Fruit fly (Drosophila melanogaster) whole organism, wandering third instar larva: ENCODE results near the gene Cpr62Ba.
A peak's percentile ranks its signal among the peaks of the same experiment; 100 is the strongest.

Experiments used
- Abd-B ChIP-seq: fragments of >200 bp; optimal IDR thresholded peaks from 2 replicates; lab custom pipeline; 2017; ENCODE audit warnings: missing biosample characterization, missing genetic modification characterization
- CG32264 ChIP-seq: fragments of 200-800 bp; sonication (Bioruptor generic); optimal IDR thresholded peaks from 2 replicates; lab custom pipeline; 2016; ENCODE audit warnings: missing biosample characterization, missing genetic modification characterization
- CG9705 ChIP-seq: fragments of 200-800 bp; sonication (Bioruptor generic); optimal IDR thresholded peaks from 2 replicates; lab custom pipeline; 2018; ENCODE audit warnings: missing biosample characterization, mild to moderate bottlenecking, missing genetic modification characterization
- CrebA ChIP-seq: fragments of 200-800 bp; sonication (Bioruptor generic); optimal IDR thresholded peaks from 2 replicates; lab custom pipeline; 2016; ENCODE audit warnings: missing biosample characterization, mild to moderate bottlenecking, missing genetic modification characterization, borderline replicate concordance
- Dfd ChIP-seq: fragments of >200 bp; optimal IDR thresholded peaks from 2 replicates; lab custom pipeline; 2017; ENCODE audit warnings: missing biosample characterization, missing genetic modification characterization
- Dif ChIP-seq: fragments of 200-275, 200-300 bp; sonication (Bioruptor generic); optimal IDR thresholded peaks from 2 replicates; lab custom pipeline; 2018; ENCODE audit warnings: missing biosample characterization, missing genetic modification characterization; ENCODE audit not compliant: partially characterized antibody
- GATAd ChIP-seq: sonication (Bioruptor generic); optimal IDR thresholded peaks from 2 replicates; lab custom pipeline; 2016; ENCODE audit warnings: missing biosample characterization, missing genetic modification characterization
- HLH106 ChIP-seq: fragments of 200-800 bp; optimal IDR thresholded peaks from 3 replicates; lab custom pipeline; 2019; ENCODE audit warnings: missing biosample characterization, mild to moderate bottlenecking, missing genetic modification characterization, moderate library complexity
- Hnf4 ChIP-seq: fragments of 200-800 bp; sonication (Bioruptor generic); optimal IDR thresholded peaks from 2 replicates; lab custom pipeline; 2016; ENCODE audit warnings: missing biosample characterization, mild to moderate bottlenecking, missing genetic modification characterization
- Hr78 ChIP-seq: fragments of >200 bp; optimal IDR thresholded peaks from 2 replicates; lab custom pipeline; 2017; ENCODE audit warnings: missing biosample characterization, missing genetic modification characterization
- Hr83 ChIP-seq: fragments of 200-300 bp; sonication (Bioruptor generic); optimal IDR thresholded peaks from 2 replicates; lab custom pipeline; 2016; ENCODE audit warnings: missing biosample characterization, mild to moderate bottlenecking, missing genetic modification characterization, moderate library complexity; ENCODE audit not compliant: poor library complexity, severe bottlenecking
- Jra ChIP-seq: sonication (Bioruptor generic); optimal IDR thresholded peaks from 2 replicates; lab custom pipeline; 2016; ENCODE audit warnings: missing biosample characterization, missing genetic modification characterization
- Mio ChIP-seq: sonication (Bioruptor generic); optimal IDR thresholded peaks from 2 replicates; lab custom pipeline; 2016; ENCODE audit warnings: missing biosample characterization, missing genetic modification characterization
- Myc ChIP-seq: fragments of >200 bp; optimal IDR thresholded peaks from 2 replicates; lab custom pipeline; 2017
- N ChIP-seq: fragments of >200 bp; optimal IDR thresholded peaks from 2 replicates; lab custom pipeline; 2018; ENCODE audit warnings: missing biosample characterization, missing external identifiers, missing genetic modification characterization
- OdsH ChIP-seq: fragments of 200-800 bp; sonication (Bioruptor generic); optimal IDR thresholded peaks from 2 replicates; lab custom pipeline; 2016; ENCODE audit warnings: missing biosample characterization, mild to moderate bottlenecking, missing genetic modification characterization
- Rel ChIP-seq, 2 experiments: fragments of 200-800 bp; sonication (Bioruptor generic) in 1 of 2; optimal IDR thresholded peaks; 2 replicates in 1 of 2; 3 replicates in 1 of 2; lab custom pipeline; 2016 to 2019; ENCODE audit warnings: mild to moderate bottlenecking in 2 of 2, missing biosample characterization in 2 of 2, missing genetic modification characterization in 2 of 2, moderate library complexity in 1 of 2
- Sp1 ChIP-seq: fragments of 200-800 bp; sonication (Bioruptor generic); optimal IDR thresholded peaks from 3 replicates; lab custom pipeline; 2019; ENCODE audit warnings: missing biosample characterization, mild to moderate bottlenecking, missing genetic modification characterization, moderate library complexity
- Vsx2 ChIP-seq: fragments of 200-300, 225-300 bp; sonication (Bioruptor generic); optimal IDR thresholded peaks from 2 replicates; lab custom pipeline; 2018; ENCODE audit warnings: missing biosample characterization, missing genetic modification characterization; ENCODE audit not compliant: partially characterized antibody
- br ChIP-seq: fragments of 200-800 bp; sonication (Bioruptor generic); optimal IDR thresholded peaks from 2 replicates; lab custom pipeline; 2016; ENCODE audit warnings: missing biosample characterization, missing genetic modification characterization
- brk ChIP-seq: fragments of 200-800 bp; sonication (Bioruptor generic); optimal IDR thresholded peaks from 2 replicates; lab custom pipeline; 2016; ENCODE audit warnings: missing biosample characterization, mild to moderate bottlenecking, missing genetic modification characterization
- dl ChIP-seq, 2 experiments: fragments of 175-275, 200-275 bp in 1 of 2; fragments of 200-275 bp in 1 of 2; sonication (Bioruptor generic); optimal IDR thresholded peaks; lab custom pipeline; 2018; ENCODE audit warnings: mild to moderate bottlenecking in 2 of 2, missing biosample characterization in 2 of 2, missing genetic modification characterization in 2 of 2, moderate library complexity in 2 of 2; ENCODE audit not compliant: partially characterized antibody in 2 of 2, insufficient read depth in 1 of 2
- dmrt93B ChIP-seq: fragments of 200-800 bp; sonication (Bioruptor generic); optimal IDR thresholded peaks from 2 replicates; lab custom pipeline; 2018; ENCODE audit warnings: missing biosample characterization, mild to moderate bottlenecking, missing genetic modification characterization
- dsf ChIP-seq: sonication (Bioruptor generic); optimal IDR thresholded peaks from 2 replicates; lab custom pipeline; 2016; ENCODE audit warnings: missing biosample characterization, missing genetic modification characterization, borderline replicate concordance
- ey ChIP-seq: fragments of 200-800 bp; sonication (Bioruptor generic); optimal IDR thresholded peaks from 2 replicates; lab custom pipeline; 2016; ENCODE audit warnings: missing biosample characterization, missing genetic modification characterization
- foxo ChIP-seq, 2 experiments: fragments of 200-800 bp; sonication (Bioruptor generic); optimal IDR thresholded peaks; 2 replicates in 1 of 2; 3 replicates in 1 of 2; lab custom pipeline; 2016 to 2017; ENCODE audit warnings: missing biosample characterization in 2 of 2, missing genetic modification characterization in 2 of 2
- fru ChIP-seq: fragments of 200-800 bp; sonication (Bioruptor generic); optimal IDR thresholded peaks from 3 replicates; lab custom pipeline; 2016; ENCODE audit warnings: missing biosample characterization, mild to moderate bottlenecking, missing genetic modification characterization
- h ChIP-seq: fragments of 200-800 bp; sonication (Bioruptor generic); optimal IDR thresholded peaks from 3 replicates; lab custom pipeline; 2016; ENCODE audit warnings: missing biosample characterization, mild to moderate bottlenecking, missing genetic modification characterization
- jim ChIP-seq: fragments of 175-275, 200-325 bp; sonication (Bioruptor generic); optimal IDR thresholded peaks from 2 replicates; lab custom pipeline; 2016; ENCODE audit warnings: missing biosample characterization, mild to moderate bottlenecking, missing genetic modification characterization
- lola ChIP-seq: fragments of >200 bp; optimal IDR thresholded peaks from 2 replicates; lab custom pipeline; 2017; ENCODE audit warnings: missing biosample characterization, missing genetic modification characterization
- pan ChIP-seq: fragments of >200 bp; optimal IDR thresholded peaks from 2 replicates; lab custom pipeline; 2017
- psq ChIP-seq: fragments of 200-800 bp; sonication (Bioruptor generic); optimal IDR thresholded peaks from 3 replicates; lab custom pipeline; 2017; ENCODE audit warnings: missing biosample characterization, mild to moderate bottlenecking, missing genetic modification characterization, moderate library complexity
- rgr ChIP-seq: fragments of 200-800 bp; sonication (Bioruptor generic); optimal IDR thresholded peaks from 3 replicates; lab custom pipeline; 2016; ENCODE audit warnings: missing biosample characterization, mild to moderate bottlenecking, missing genetic modification characterization
- sage ChIP-seq: fragments of 200-800 bp; sonication (Bioruptor generic); optimal IDR thresholded peaks from 2 replicates; lab custom pipeline; 2016; ENCODE audit warnings: missing biosample characterization, mild to moderate bottlenecking, missing genetic modification characterization
- sv ChIP-seq: fragments of 200-800 bp; sonication (Bioruptor generic); optimal IDR thresholded peaks from 3 replicates; lab custom pipeline; 2016; ENCODE audit warnings: missing biosample characterization, missing genetic modification characterization
- tai ChIP-seq: sonication (Bioruptor generic); optimal IDR thresholded peaks from 2 replicates; lab custom pipeline; 2016; ENCODE audit warnings: missing biosample characterization, missing genetic modification characterization
- usp ChIP-seq: fragments of >200 bp; optimal IDR thresholded peaks from 2 replicates; lab custom pipeline; 2017; ENCODE audit warnings: missing biosample characterization, missing genetic modification characterization
- woc ChIP-seq: sonication (Bioruptor generic); optimal IDR thresholded peaks from 2 replicates; lab custom pipeline; 2016; ENCODE audit warnings: missing biosample characterization, mild to moderate bottlenecking, missing genetic modification characterization

The Cpr62Ba gene

DNA sequence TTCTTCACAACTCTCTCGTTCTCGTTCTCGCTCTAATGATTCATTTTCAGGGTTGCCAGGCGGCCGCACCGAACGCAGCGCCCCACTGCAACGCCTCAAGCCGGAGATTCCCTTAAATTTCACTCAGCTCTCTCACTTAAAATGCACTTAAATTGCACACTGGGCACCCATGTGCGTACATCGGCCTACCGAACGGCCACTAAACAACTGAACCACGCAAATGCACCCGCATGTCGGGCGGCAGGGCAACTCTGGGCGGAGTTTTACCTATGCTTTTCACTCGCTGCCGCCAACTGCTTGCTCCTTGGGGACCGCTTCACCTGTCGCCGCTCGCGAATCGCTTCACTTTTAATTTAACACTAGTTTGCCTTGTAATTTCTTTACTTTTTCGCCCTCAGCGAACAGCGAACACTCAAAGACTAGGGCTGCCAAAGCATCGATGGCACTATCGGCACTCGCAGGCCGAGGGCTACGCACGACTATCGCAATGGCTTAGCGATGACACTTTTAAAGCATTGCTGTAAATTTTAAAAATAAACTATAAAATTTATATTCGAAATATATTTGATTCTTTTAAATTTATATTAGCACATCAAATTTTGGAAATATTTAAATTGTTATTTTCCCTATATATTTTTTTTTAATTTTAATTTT, 30.3 kb upstream of the Cpr62Ba start, which contains the start of gene Rap1:
Gene Rap1, minus strand, starts transcription at position 446 of the 654 bp plus-strand sequence.
- TF ChIP-seq lola (GFP tag; lab: Kevin White, UChicago): no peak
- TF ChIP-seq br (GFP tag; lab: Kevin White, UChicago): peak; percentile 27
- no peak for TF ChIP-seq OdsH (GFP tag; lab: Kevin White, UChicago)
- TF ChIP-seq sv (GFP tag; lab: Kevin White, UChicago): peak; percentile 45
- TF ChIP-seq Hr78 (GFP tag; lab: Kevin White, UChicago): no peak
- TF ChIP-seq ey: peak; percentile 36
- TF ChIP-seq CrebA (GFP tag; lab: Kevin White, UChicago): no peak
- TF ChIP-seq dl (GFP tag; optimal IDR thresholded peaks at IDR 0.05; lab: Kevin White, UChicago; ENCODE audit: insufficient read depth in 1 of 2, partially characterized antibody in 2 of 2): no peak
- TF ChIP-seq h (GFP tag; lab: Kevin White, UChicago): peak; percentile 59
- peak; percentile 51 for TF ChIP-seq HLH106
- no peak for TF ChIP-seq Rel (GFP tag; optimal IDR thresholded peaks at IDR 0.05; lab: Kevin White, UChicago)
- TF ChIP-seq Rel (tag; optimal IDR thresholded peaks at IDR 0.05; lab: Kevin White, UChicago): no peak
- TF ChIP-seq Dif (GFP tag; lab: Kevin White, UChicago): no peak
- TF ChIP-seq usp (GFP tag; lab: Kevin White, UChicago): no peak
- TF ChIP-seq Sp1: peak; percentile 46
- TF ChIP-seq Hr83 (GFP tag; lab: Kevin White, UChicago): peak; percentile 88
- TF ChIP-seq Mio: no peak
- TF ChIP-seq GATAd: no peak
- TF ChIP-seq dmrt93B (GFP tag; lab: Kevin White, UChicago): peak; percentile 59
- no peak for TF ChIP-seq psq (GFP tag; lab: Kevin White, UChicago)
- TF ChIP-seq Vsx2: no peak
- TF ChIP-seq Hnf4 (GFP tag; lab: Kevin White, UChicago): peak; percentile 35
- peak in 1 of 2 experiments; percentile 66 for TF ChIP-seq foxo (GFP tag; optimal IDR thresholded peaks at IDR 0.05; lab: Kevin White, UChicago)
- TF ChIP-seq brk (GFP tag; lab: Kevin White, UChicago): no peak
- no peak for TF ChIP-seq pan (lab: Kevin White, UChicago)
- TF ChIP-seq tai (GFP tag; lab: Kevin White, UChicago): no peak
- TF ChIP-seq Dfd: no peak
- TF ChIP-seq N (GFP tag; lab: Kevin White, UChicago): no peak
- no peak for TF ChIP-seq sage (GFP tag; lab: Kevin White, UChicago)
- no peak for TF ChIP-seq dsf (GFP tag; lab: Kevin White, UChicago)
- TF ChIP-seq woc (GFP tag; lab: Kevin White, UChicago): peak; percentile 82
- peak; percentile 46 for TF ChIP-seq CG9705 (GFP tag; lab: Kevin White, UChicago)
- TF ChIP-seq Myc: no peak
- TF ChIP-seq jim: no peak
- peak; percentile 33 for TF ChIP-seq fru (GFP tag; lab: Kevin White, UChicago)
- peak; percentile 48 for TF ChIP-seq rgr (GFP tag; lab: Kevin White, UChicago)
- TF ChIP-seq Abd-B (GFP tag; lab: Kevin White, UChicago): no peak
- peak; percentile 60 for TF ChIP-seq Jra
- no peak for TF ChIP-seq CG32264 (GFP tag; lab: Kevin White, UChicago)

- TF ChIP-seq dl (GFP tag; optimal IDR thresholded peaks at IDR 0.05; lab: Kevin White, UChicago; ENCODE audit: insufficient read depth in 1 of 2, partially characterized antibody in 2 of 2) (peak in 1 of 2 experiments; percentile 2), N (GFP tag; lab: Kevin White, UChicago) (peak; percentile 81), jim (no peak), lola (GFP tag; lab: Kevin White, UChicago) (no peak), brk (GFP tag; lab: Kevin White, UChicago) (no peak), Rel (GFP tag; optimal IDR thresholded peaks at IDR 0.05; lab: Kevin White, UChicago) (peak; percentile 5), Rel (tag; optimal IDR thresholded peaks at IDR 0.05; lab: Kevin White, UChicago) (peak; percentile 11)
- TF ChIP-seq, all 38 proteins: peak for 3
These were observed 29.8 kb upstream of the Cpr62Ba start for dm6 chr3L:1861400-1861793.
